Worm (Caenorhabditis elegans) whole organism, early embryonic: Measurements from ENCODE around the gene rpl-26.

Experiments used
- B0310.2 ChIP-seq: sonication (generic microtip); optimal IDR thresholded peaks from 2 replicates; lab custom pipeline; 2016; ENCODE audit warnings: mild to moderate bottlenecking, missing genetic modification characterization, missing compliant biosample characterization
- F13C5.2 ChIP-seq: sonication (generic microtip); optimal IDR thresholded peaks from 2 replicates; lab custom pipeline; 2017; ENCODE audit warnings: mild to moderate bottlenecking, missing genetic modification characterization, inconsistent platforms, missing compliant biosample characterization
- aly-1 ChIP-seq: sonication (generic microtip); optimal IDR thresholded peaks from 2 replicates; lab custom pipeline; 2016; ENCODE audit warnings: missing genetic modification characterization, missing compliant biosample characterization
- ama-1 ChIP-seq: fragments of 150-350 bp; optimal IDR thresholded peaks from 2 replicates; lab custom pipeline; 2014
- ceh-13 ChIP-seq: fragments of 200-800 bp; sonication (Bioruptor generic); optimal IDR thresholded peaks from 2 replicates; lab custom pipeline; 2018; ENCODE audit warnings: mild to moderate bottlenecking, missing genetic modification characterization, missing compliant biosample characterization
- ceh-36 ChIP-seq: sonication (generic microtip); optimal IDR thresholded peaks from 2 replicates; lab custom pipeline; 2016; ENCODE audit warnings: missing genetic modification characterization, inconsistent platforms, missing compliant biosample characterization
- ets-7 ChIP-seq: sonication (generic microtip); optimal IDR thresholded peaks from 2 replicates; lab custom pipeline; 2016; ENCODE audit warnings: missing genotype, missing genetic modification characterization, missing compliant biosample characterization
- flt-1 ChIP-seq: fragments of 200-800 bp; sonication (Bioruptor generic); IDR thresholded peaks from 2 replicates; pipeline ENCODE4 v1.3.6; 2022; ENCODE audit warnings: missing genetic modification characterization, missing compliant biosample characterization
- hmbx-1 ChIP-seq: sonication (generic microtip); optimal IDR thresholded peaks from 2 replicates; lab custom pipeline; 2016; ENCODE audit warnings: mild to moderate bottlenecking, missing genetic modification characterization, missing compliant biosample characterization
- hmg-4 ChIP-seq: fragments of 200-800 bp; sonication (Bioruptor generic); optimal IDR thresholded peaks from 2 replicates; lab custom pipeline; 2018; ENCODE audit warnings: mild to moderate bottlenecking, missing genetic modification characterization, missing compliant biosample characterization
- hnd-1 ChIP-seq: sonication (generic microtip); optimal IDR thresholded peaks from 2 replicates; lab custom pipeline; 2016; ENCODE audit warnings: missing genetic modification characterization, missing compliant biosample characterization
- pes-1 ChIP-seq: fragments of 200-800 bp; sonication (Bioruptor generic); IDR thresholded peaks from 2 replicates; pipeline ENCODE4 v1.3.6; 2022; ENCODE audit warnings: missing genetic modification reagents, missing genetic modification characterization, missing compliant biosample characterization
- scrt-1 ChIP-seq: fragments of 200-800 bp; sonication (Bioruptor generic); IDR thresholded peaks from 2 replicates; pipeline ENCODE4 v1.3.6; 2022; ENCODE audit warnings: missing genetic modification characterization, missing compliant biosample characterization
- sea-1 ChIP-seq: fragments of 200-800 bp; sonication (Bioruptor generic); conservative IDR thresholded peaks from 2 replicates; pipeline ENCODE4 v1.3.6; 2022; ENCODE audit warnings: missing genetic modification characterization, missing compliant biosample characterization
- tbx-11 ChIP-seq: fragments of 200-800 bp; sonication (Bioruptor generic); IDR thresholded peaks from 2 replicates; pipeline ENCODE4 v1.3.6; 2022; ENCODE audit warnings: missing genetic modification characterization, missing compliant biosample characterization
- tbx-37 ChIP-seq: fragments of 200-800 bp; sonication (Bioruptor generic); conservative IDR thresholded peaks from 2 replicates; pipeline ENCODE4 v1.3.6; 2022; ENCODE audit warnings: missing genetic modification reagents, missing genetic modification characterization, missing compliant biosample characterization
- tra-4 ChIP-seq: sonication (generic microtip); optimal IDR thresholded peaks from 2 replicates; lab custom pipeline; 2017; ENCODE audit warnings: missing genetic modification characterization, missing compliant biosample characterization

The rpl-26 gene

DNA sequence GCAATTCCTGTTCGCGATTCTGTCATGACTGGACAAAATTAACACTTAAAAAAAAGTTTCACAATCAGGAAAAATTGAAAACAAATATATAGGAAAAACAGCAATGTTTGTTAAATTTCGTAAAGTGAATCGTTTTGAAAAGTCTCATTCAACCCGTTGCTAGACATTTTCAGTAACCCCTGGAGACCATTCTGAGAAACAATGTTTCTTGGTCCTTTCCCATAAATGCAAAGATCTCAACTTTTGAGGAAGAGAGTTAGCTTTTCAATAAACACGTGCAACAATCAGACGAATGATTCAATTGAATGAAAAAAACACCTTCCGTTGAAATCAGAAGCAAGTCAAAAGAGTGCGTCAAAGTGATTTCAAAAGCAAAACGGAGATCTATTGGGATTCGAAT lies 7.5 kb downstream of the rpl-26 start, which contains the start of gene F28C6.9:
TSS of gene F28C6.9 (minus strand) at position 101 of the 400 bp plus-strand sequence.
- TF ChIP-seq scrt-1 (GFP tag; lab: Robert Waterston, UW) (no peak), flt-1 (GFP tag; lab: Robert Waterston, UW) (no peak), pes-1 (no peak), aly-1 (no peak), ceh-36 (tag; lab: Kevin White, UChicago) (no peak), hnd-1 (tag; lab: Kevin White, UChicago) (no peak), tbx-11 (GFP tag; lab: Robert Waterston, UW) (no peak), ama-1 (lab: Kevin White, UChicago) (no peak)

DNA sequence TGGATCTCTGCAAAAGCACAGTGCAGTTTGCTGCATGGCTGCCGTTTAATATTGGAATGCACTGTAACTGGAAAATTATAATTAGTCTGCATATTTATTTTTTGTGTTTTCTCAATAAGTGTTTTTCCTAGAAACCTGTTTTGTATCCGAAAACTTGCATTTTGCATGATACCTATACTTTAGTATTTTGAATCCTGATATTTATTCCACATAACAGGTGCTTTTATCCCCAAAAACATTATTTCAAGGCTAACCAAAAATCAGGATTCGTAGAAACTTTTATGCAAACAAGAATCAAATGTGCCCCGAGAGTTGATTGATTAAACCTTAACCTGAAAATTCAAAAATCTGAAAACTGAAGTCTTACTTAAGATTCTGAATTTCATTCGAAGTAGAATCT lies 8.0 kb downstream of the rpl-26 start:
- TF ChIP-seq sea-1 = no peak

DNA sequence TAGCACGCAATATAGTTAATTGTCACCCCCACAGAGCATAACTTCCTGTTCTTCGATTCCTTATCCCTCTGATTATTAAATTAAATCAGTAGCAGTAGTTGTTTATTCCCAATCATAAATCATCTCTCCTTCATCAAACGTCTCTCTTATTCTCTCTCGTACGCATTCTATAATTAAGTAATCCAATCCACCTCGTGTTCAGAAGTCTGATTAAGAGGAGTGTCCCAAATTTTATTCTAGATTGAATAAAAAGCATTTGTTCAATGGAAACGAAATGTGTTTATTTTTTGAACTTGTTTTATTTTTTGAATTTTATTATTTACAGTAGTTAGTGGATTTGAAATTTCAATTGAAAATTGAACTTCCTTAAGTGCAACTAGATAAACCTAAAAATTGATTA lies 8.7 kb downstream of the rpl-26 start:
- TF ChIP-seq ama-1 (lab: Kevin White, UChicago) = no peak
- TF ChIP-seq F13C5.2 (tag; lab: Kevin White, UChicago) = no peak
- TF ChIP-seq ceh-36 (tag; lab: Kevin White, UChicago) = no peak
- no peak for TF ChIP-seq aly-1
- TF ChIP-seq hmg-4 (GFP tag; lab: Kevin White, UChicago) = no peak
- no peak for TF ChIP-seq ceh-13 (GFP tag; lab: Kevin White, UChicago)
- TF ChIP-seq scrt-1 (GFP tag; lab: Robert Waterston, UW) = no peak
- TF ChIP-seq tbx-37 (GFP tag; lab: Robert Waterston, UW) = no peak
- no peak for TF ChIP-seq tra-4 (tag; lab: Kevin White, UChicago)
- no peak for TF ChIP-seq pes-1
- no peak for TF ChIP-seq hmbx-1
- no peak for TF ChIP-seq flt-1 (GFP tag; lab: Robert Waterston, UW)
- TF ChIP-seq B0310.2 = no peak
- no peak for TF ChIP-seq hnd-1 (tag; lab: Kevin White, UChicago)
- no peak for TF ChIP-seq sea-1

DNA sequence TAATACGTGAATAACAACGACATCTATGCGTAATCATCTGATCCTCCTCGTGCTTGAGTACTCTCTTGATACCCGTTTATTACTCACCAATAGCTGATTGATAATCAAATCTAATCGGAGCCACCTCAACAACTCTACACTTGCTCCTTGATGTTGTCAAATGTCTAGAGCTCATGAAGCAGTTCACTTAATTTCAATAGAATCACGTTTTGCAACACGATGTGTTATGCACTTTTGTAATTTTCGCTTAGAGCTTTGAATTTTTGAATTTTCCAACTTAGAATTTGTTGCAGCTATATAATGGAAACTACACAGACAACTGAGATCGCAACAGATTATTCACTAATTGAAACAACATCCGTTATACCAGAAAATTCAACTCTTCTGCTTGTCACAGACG lies 9.9 kb downstream of the rpl-26 start, which contains the start of gene T22C8.1:
TSS of gene T22C8.1 (plus strand) at position 301 of the 400 bp plus-strand sequence.
- no peak for TF ChIP-seq F13C5.2 (tag; lab: Kevin White, UChicago)

DNA sequence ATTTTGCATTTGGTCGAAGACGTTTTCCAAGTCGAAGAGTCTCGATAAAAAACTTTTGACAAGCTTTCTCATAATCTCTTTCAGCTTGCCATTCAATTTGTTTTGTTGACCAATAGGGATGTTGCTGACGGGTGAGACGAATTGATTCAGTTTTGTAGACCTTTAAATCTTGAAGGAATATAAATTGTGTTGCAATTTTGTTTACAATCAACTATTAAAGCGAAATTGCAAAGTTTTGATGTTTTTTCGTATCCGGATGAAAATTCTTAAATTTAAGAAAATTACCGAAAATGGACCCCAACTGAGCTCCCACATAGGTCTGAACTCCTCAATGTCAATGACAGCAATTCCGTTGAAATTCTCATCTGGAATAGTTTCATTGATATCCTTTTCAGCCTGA lies 13.6 kb downstream of the rpl-26 start:
- no peak for TF ChIP-seq sea-1
- no peak for TF ChIP-seq B0310.2
- TF ChIP-seq tra-4 (tag; lab: Kevin White, UChicago) = no peak
- no peak for TF ChIP-seq ceh-13 (GFP tag; lab: Kevin White, UChicago)

DNA sequence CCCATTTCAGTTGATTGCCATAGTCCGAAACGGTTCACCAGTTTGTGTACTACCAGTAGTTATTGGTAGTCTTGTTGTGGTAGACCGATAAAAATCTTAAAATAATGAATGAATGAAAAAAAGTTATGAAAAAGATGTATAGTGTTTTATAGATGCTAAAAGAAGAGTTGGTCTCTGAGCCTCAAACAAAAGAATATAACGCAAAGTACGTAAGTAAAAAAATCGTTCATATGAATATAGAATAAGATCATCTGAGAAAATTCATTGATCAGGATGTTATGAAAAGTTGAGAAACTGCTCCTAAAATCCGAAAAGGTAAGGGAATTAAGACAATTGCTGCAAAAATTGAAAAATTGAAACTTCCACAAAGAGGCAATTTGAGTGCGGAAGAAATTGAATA lies 14.9 kb downstream of the rpl-26 start, which contains the start of gene chhy-1:
TSS of gene chhy-1 (minus strand) at position 101 of the 400 bp plus-strand sequence.
- no peak for TF ChIP-seq ama-1 (lab: Kevin White, UChicago)
- TF ChIP-seq B0310.2 = no peak

DNA sequence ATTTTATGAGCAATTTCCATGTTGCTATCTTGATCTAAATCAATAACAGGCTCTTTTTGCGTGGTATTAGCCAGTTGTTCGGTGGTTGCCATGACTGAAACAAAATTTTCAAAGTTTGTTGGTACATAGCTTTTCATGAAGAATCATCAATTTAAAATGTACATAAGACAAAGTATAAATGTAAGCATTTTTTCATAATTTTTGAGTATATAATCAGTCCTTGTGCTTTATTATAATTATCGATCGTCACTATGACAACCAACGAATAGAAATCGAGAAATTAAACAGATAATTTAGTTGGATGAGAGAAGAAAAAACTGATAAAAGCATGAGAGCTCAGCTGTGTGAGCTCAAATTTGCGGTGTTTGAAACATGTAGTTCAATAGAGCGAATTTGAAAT lies 19.3 kb downstream of the rpl-26 start, which contains the start of gene T22C8.3:
TSS of gene T22C8.3 (minus strand) at position 101 of the 400 bp plus-strand sequence.
- no peak for TF ChIP-seq ama-1 (lab: Kevin White, UChicago)
- no peak for TF ChIP-seq B0310.2
- TF ChIP-seq hmbx-1 = no peak
- TF ChIP-seq tbx-37 (GFP tag; lab: Robert Waterston, UW) = no peak
- TF ChIP-seq tra-4 (tag; lab: Kevin White, UChicago) = no peak
- TF ChIP-seq flt-1 (GFP tag; lab: Robert Waterston, UW) = no peak
- no peak for TF ChIP-seq scrt-1 (GFP tag; lab: Robert Waterston, UW)
- TF ChIP-seq hmg-4 (GFP tag; lab: Kevin White, UChicago) = no peak
- TF ChIP-seq aly-1 = no peak
- no peak for TF ChIP-seq F13C5.2 (tag; lab: Kevin White, UChicago)
- no peak for TF ChIP-seq ceh-36 (tag; lab: Kevin White, UChicago)
- no peak for TF ChIP-seq tbx-11 (GFP tag; lab: Robert Waterston, UW)
- TF ChIP-seq ets-7 = no peak
- TF ChIP-seq sea-1 = no peak
- no peak for TF ChIP-seq hnd-1 (tag; lab: Kevin White, UChicago)
- no peak for TF ChIP-seq ceh-13 (GFP tag; lab: Kevin White, UChicago)
- TF ChIP-seq pes-1 = no peak

DNA sequence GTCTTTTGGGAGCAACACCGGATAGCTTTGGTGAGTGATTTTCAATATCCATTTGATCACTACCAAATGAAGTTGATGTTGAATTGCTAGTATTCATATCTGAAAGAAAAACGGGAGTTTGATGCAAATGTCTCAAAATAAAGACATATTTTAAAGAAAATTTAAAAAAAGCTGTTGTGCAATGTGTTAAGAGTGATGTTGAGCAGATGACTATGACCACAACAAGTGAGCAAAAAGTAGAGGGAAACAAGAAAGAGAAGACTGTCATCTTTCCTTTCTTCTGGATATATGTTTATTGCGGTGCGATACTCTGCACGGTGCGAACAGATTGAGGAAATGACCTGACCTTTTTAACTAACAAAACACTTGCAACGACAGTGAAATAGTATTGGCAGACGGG lies 20.8 kb downstream of the rpl-26 start, which contains the start of gene T22C8.4:
TSS of gene T22C8.4 (minus strand) at position 101 of the 400 bp plus-strand sequence.
- TF ChIP-seq ceh-36 (tag; lab: Kevin White, UChicago) (no peak), tbx-37 (GFP tag; lab: Robert Waterston, UW) (no peak), aly-1 (no peak), pes-1 (no peak), F13C5.2 (tag; lab: Kevin White, UChicago) (no peak), flt-1 (GFP tag; lab: Robert Waterston, UW) (no peak), tbx-11 (GFP tag; lab: Robert Waterston, UW) (no peak), hnd-1 (tag; lab: Kevin White, UChicago) (no peak), hmg-4 (GFP tag; lab: Kevin White, UChicago) (no peak)

DNA sequence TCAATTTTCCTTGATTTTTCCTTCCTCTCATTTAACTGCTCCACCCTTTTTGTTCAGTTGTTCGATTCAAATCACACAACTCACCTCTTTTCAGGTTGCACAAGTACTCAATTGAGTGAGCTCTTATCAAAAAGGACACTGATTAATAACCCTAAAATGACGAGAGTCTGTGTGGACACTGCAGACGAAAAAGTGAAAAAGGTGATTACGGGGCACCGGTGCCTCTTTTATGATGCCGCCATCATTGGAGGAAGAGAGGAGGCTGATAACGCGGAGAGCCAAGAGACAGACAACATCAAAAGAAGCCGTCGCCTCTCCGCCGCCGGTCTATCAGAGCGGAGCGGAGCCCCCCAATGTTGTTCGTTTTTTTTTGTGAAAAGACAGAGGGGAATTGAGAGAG lies 22.6 kb downstream of the rpl-26 start, which contains the start of gene sptf-2:
TSS of gene sptf-2 (plus strand) at position 297 of the 400 bp plus-strand sequence.
- TF ChIP-seq ets-7 = no peak
- TF ChIP-seq sea-1 = no peak
- TF ChIP-seq hnd-1 (tag; lab: Kevin White, UChicago) = no peak
- no peak for TF ChIP-seq hmg-4 (GFP tag; lab: Kevin White, UChicago)
- TF ChIP-seq hmbx-1 = no peak
- TF ChIP-seq tra-4 (tag; lab: Kevin White, UChicago) = no peak
- TF ChIP-seq ceh-13 (GFP tag; lab: Kevin White, UChicago) = no peak
